Fruit fly (Drosophila melanogaster): ENCODE measurements around the gene mil.
"Not testable (repeated sequence)": the region's sequence is repeated elsewhere in the genome, so short reads cannot be mapped to it uniquely, and the experiment has no call there.

- TF ChIP-seq pan (optimal IDR thresholded peaks at IDR 0.05); usp (GFP tag; optimal IDR thresholded peaks at IDR 0.05); psq (optimal IDR thresholded peaks at IDR 0.05); CG8478 (optimal IDR thresholded peaks at IDR 0.05); EcR (GFP tag; optimal IDR thresholded peaks at IDR 0.05): not testable (repeated sequence)
Observed at dm6 chr3R:27963119-27963518, 50.9 kb downstream of the mil start, which contains the start of the genes CG31131 and CG4849.

Measured in whole organism.